Fruit fly (Drosophila melanogaster) whole organism, larva: ENCODE results near the gene msk.

ENCODE experiments used
- noc ChIP-seq: fragments of 200-800 bp; sonication (Bioruptor generic); optimal IDR thresholded peaks from 3 replicates; lab custom pipeline; 2019; ENCODE audit warnings: missing biosample characterization, mild to moderate bottlenecking, missing genetic modification characterization, moderate library complexity

Gene msk

dm6 chr3L:8151727-8152199 lies 35.8 kb downstream of the msk start, which contains the start of gene CG13676:
Gene CG13676, minus strand, starts transcription at chr3L:8151813.
- peak; percentile 3 for TF ChIP-seq noc (tag; lab: Kevin White, UChicago)

- TF ChIP-seq noc (tag; lab: Kevin White, UChicago), result no peak
These were observed 37.4 kb downstream of the msk start for dm6 chr3L:8153206-8153996.

- no peak for TF ChIP-seq noc (tag; lab: Kevin White, UChicago)
These were observed 38.6 kb downstream of the msk start for dm6 chr3L:8154544-8154943.

DNA sequence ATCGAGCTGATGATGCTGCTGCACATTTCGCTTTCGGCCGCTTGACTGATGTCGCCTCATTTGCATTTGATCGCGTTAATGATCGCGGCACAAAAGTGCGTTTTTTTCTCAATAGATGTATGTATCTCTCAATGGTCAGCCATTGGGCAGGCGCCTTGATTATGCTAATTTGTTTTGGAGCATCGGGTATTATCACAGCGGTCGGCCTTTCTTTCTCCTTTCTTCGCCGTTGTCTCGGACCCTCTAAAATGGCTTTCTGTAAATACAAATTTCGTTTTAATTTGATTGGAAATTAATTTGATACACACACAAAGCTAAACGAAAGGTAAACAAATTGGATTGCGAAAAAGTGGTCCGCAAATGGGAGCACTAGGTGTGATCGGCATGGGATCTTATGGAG lies 39.3 kb downstream of the msk start:
- no peak for TF ChIP-seq noc (tag; lab: Kevin White, UChicago)

- TF ChIP-seq noc (tag; lab: Kevin White, UChicago), result no peak
These were observed 40.2 kb downstream of the msk start for dm6 chr3L:8156199-8156598.

DNA sequence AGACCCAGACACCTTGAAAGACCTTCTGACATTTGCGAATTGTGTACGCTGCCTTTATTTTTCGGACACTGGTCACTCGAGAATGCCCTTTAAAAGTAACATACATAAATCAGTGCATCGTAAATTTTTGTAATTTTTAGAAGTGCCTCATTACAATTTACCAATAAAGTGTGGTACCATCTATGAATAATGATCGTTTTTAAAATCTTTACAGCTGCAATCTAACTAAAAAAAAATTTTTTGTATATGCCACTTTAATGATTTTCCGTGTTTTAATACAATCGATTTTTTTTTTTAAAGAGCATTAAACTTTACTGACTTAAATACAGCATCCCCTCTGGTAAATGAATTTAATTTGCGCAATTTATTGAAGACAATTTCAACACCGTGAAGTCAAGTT lies 41.1 kb downstream of the msk start:
- TF ChIP-seq noc (tag; lab: Kevin White, UChicago), result no peak

DNA sequence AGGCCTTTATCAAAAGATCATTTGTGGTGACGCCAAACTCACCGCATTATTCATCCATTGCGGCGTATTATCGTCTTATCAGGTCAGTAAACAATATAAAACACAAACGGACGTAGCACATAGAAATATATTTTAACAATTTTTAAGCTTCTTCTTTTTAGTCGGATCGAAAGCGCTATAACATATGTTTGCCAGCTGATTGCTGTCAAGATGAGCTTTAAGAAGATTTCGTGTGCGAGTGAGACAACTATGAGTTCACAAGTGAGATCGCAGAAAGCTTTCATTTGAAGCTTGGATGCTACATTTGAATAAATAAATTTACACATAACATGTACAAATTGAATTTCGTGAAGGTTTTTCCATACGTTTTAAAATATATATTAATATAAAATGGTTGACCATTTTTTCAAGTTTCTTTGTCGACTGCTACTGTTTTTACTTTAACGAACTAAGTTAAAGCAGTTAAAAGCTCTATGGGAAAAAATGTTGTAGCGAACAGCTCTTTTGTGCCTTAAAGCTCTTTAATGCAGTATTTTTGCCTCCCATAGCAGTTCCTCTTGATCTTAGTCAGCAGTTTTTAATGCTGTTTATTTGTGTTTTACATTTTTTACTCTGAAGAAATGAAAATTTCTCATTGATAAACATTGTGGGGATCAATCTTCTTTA lies 42.9 kb downstream of the msk start, which contains the start of gene CG42445:
Gene CG42445 (minus strand): TSS at position 186 of the 666 bp plus-strand sequence.
- no peak for TF ChIP-seq noc (tag; lab: Kevin White, UChicago)

dm6 chr3L:8159724-8160422 lies 43.9 kb downstream of the msk start, which contains the start of gene CG43886:
Gene CG43886, minus strand, starts transcription at chr3L:8159774.
- no peak for TF ChIP-seq noc (tag; lab: Kevin White, UChicago)

DNA sequence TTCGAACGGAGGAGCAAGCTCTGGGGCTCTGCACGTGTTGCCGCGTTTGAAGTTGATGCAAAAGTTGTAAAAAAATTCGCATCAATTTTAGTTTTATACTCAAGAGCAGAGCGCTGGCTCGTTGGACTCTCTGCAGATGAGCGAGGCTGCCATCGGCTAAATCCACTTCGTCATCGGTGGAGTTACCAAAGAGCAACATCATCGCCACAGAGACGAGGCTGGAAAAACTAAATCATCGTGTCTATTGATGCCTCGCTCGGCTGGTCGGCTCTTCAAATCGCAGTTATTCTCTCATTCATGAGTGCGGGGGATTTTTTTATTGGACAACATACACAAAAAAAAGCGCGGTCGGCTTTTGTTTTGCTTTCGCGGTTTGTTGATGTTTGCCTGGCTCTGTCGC lies 49.5 kb downstream of the msk start, which contains the start of gene CG13675:
Gene CG13675 (minus strand): TSS at position 83 of the 400 bp plus-strand sequence.
- TF ChIP-seq noc (tag; lab: Kevin White, UChicago), result no peak
